Worm (Caenorhabditis elegans) whole organism, mixed stage, embryonic: ENCODE data around the gene pes-5.

ENCODE experiments used
- M03D4.4 ChIP-seq: sonication (generic microtip); optimal IDR thresholded peaks from 2 replicates; lab custom pipeline; 2017; ENCODE audit warnings: mild to moderate bottlenecking, missing genetic modification characterization, missing compliant biosample characterization
- bed-3 ChIP-seq: fragments of 200-800 bp; sonication (Bioruptor generic); optimal IDR thresholded peaks from 3 replicates; lab custom pipeline; 2018; ENCODE audit warnings: mild to moderate bottlenecking, missing genetic modification characterization, moderate library complexity, missing compliant biosample characterization
- blmp-1 ChIP-seq: fragments of 150-350 bp; optimal IDR thresholded peaks from 2 replicates; lab custom pipeline; 2014; ENCODE audit warnings: missing biosample characterization, missing genetic modification characterization
- ceh-39 ChIP-seq: fragments of 150-350 bp; optimal IDR thresholded peaks from 2 replicates; lab custom pipeline; 2014; ENCODE audit warnings: missing biosample characterization, missing genetic modification characterization
- ceh-43 ChIP-seq: fragments of 200-800 bp; sonication (Bioruptor generic); optimal IDR thresholded peaks from 2 replicates; lab custom pipeline; 2018; ENCODE audit warnings: mild to moderate bottlenecking, missing genetic modification characterization, moderate library complexity, missing compliant biosample characterization
- ceh-83 ChIP-seq: fragments of 200-800 bp; sonication (Bioruptor generic); optimal IDR thresholded peaks from 2 replicates; lab custom pipeline; 2018; ENCODE audit warnings: mild to moderate bottlenecking, missing genetic modification characterization, missing compliant biosample characterization
- ces-1 ChIP-seq: fragments of 150-350 bp; optimal IDR thresholded peaks from 2 replicates; lab custom pipeline; 2014; ENCODE audit warnings: missing biosample characterization, missing genetic modification reagents, missing genetic modification characterization
- cnd-1 ChIP-seq: fragments of 200-800 bp; sonication (Bioruptor generic); optimal IDR thresholded peaks from 2 replicates; lab custom pipeline; 2018; ENCODE audit warnings: mild to moderate bottlenecking, missing genetic modification characterization, missing compliant biosample characterization
- elt-1 ChIP-seq: sonication (generic microtip); optimal IDR thresholded peaks from 2 replicates; lab custom pipeline; 2017; ENCODE audit warnings: missing genetic modification characterization, mild to moderate bottlenecking, missing compliant biosample characterization, antibody characterized with exemption, moderate library complexity, borderline replicate concordance; ENCODE audit not compliant: insufficient read depth
- flh-1 ChIP-seq: fragments of 200-800 bp; sonication (Bioruptor generic); optimal IDR thresholded peaks from 2 replicates; lab custom pipeline; 2018; ENCODE audit warnings: mild to moderate bottlenecking, missing genetic modification characterization, moderate library complexity, missing compliant biosample characterization
- ham-2 ChIP-seq: fragments of 200-800 bp; sonication (Bioruptor generic); optimal IDR thresholded peaks from 2 replicates; lab custom pipeline; 2018; ENCODE audit warnings: mild to moderate bottlenecking, missing genetic modification characterization, missing compliant biosample characterization
- hlh-1 ChIP-seq: fragments of 150-350 bp; optimal IDR thresholded peaks from 2 replicates; lab custom pipeline; 2014; ENCODE audit warnings: missing biosample characterization, missing genetic modification reagents, missing genetic modification characterization
- lin-13 ChIP-seq: fragments of 150-350 bp; optimal IDR thresholded peaks from 2 replicates; lab custom pipeline; 2014; ENCODE audit warnings: missing biosample characterization, missing genetic modification characterization
- lin-32 ChIP-seq: fragments of 200-800 bp; sonication (Bioruptor generic); optimal IDR thresholded peaks from 2 replicates; lab custom pipeline; 2018; ENCODE audit warnings: mild to moderate bottlenecking, missing genetic modification characterization, missing compliant biosample characterization
- lsy-2 ChIP-seq: fragments of 150-350 bp; optimal IDR thresholded peaks from 2 replicates; lab custom pipeline; 2014; ENCODE audit warnings: missing biosample characterization, missing genetic modification characterization
- mab-5 ChIP-seq: fragments of 150-350 bp; optimal IDR thresholded peaks from 2 replicates; lab custom pipeline; 2014; ENCODE audit warnings: missing biosample characterization, missing genetic modification characterization
- mep-1 ChIP-seq: fragments of 150-350 bp; optimal IDR thresholded peaks from 2 replicates; lab custom pipeline; 2017; ENCODE audit warnings: missing biosample characterization, missing genetic modification reagents, missing genetic modification characterization, inconsistent platforms
- mls-2 ChIP-seq: sonication (generic microtip); optimal IDR thresholded peaks from 2 replicates; lab custom pipeline; 2016; ENCODE audit warnings: mild to moderate bottlenecking, missing genetic modification characterization, moderate library complexity, missing compliant biosample characterization
- nhr-12 ChIP-seq: fragments of 150-350 bp; optimal IDR thresholded peaks from 2 replicates; lab custom pipeline; 2014; ENCODE audit warnings: missing biosample characterization, missing genetic modification characterization
- nhr-2 ChIP-seq: fragments of 150-350 bp; optimal IDR thresholded peaks from 2 replicates; lab custom pipeline; 2014; ENCODE audit warnings: missing biosample characterization, missing genetic modification characterization
- nhr-28 ChIP-seq: fragments of 150-350 bp; optimal IDR thresholded peaks from 2 replicates; lab custom pipeline; 2014; ENCODE audit warnings: missing biosample characterization, missing genetic modification characterization
- nhr-76 ChIP-seq: sonication (generic microtip); optimal IDR thresholded peaks from 2 replicates; lab custom pipeline; 2017; ENCODE audit warnings: missing biosample characterization, missing genetic modification characterization
- pha-4 ChIP-seq: fragments of 150-350 bp; optimal IDR thresholded peaks from 2 replicates; lab custom pipeline; 2018; ENCODE audit warnings: missing biosample characterization, missing genetic modification reagents, missing genetic modification characterization
- sem-2 ChIP-seq: fragments of 200-800 bp; sonication (Bioruptor generic); optimal IDR thresholded peaks from 2 replicates; lab custom pipeline; 2018; ENCODE audit warnings: mild to moderate bottlenecking, missing genetic modification characterization, missing compliant biosample characterization
- snpc-4 ChIP-seq: fragments of 150-350 bp; optimal IDR thresholded peaks from 2 replicates; lab custom pipeline; 2014; ENCODE audit warnings: missing biosample characterization, missing genetic modification characterization
- sptf-1 ChIP-seq: sonication (generic microtip); optimal IDR thresholded peaks from 2 replicates; lab custom pipeline; 2017; ENCODE audit warnings: mild to moderate bottlenecking, missing genetic modification characterization, moderate library complexity, missing compliant biosample characterization
- tbx-8 ChIP-seq: fragments of 200-800 bp; sonication (Bioruptor generic); optimal IDR thresholded peaks from 2 replicates; lab custom pipeline; 2018; ENCODE audit warnings: mild to moderate bottlenecking, missing genetic modification characterization, moderate library complexity, missing compliant biosample characterization
- unc-120 ChIP-seq: sonication (generic microtip); optimal IDR thresholded peaks from 2 replicates; lab custom pipeline; 2017; ENCODE audit warnings: missing genetic modification characterization, missing compliant biosample characterization; ENCODE audit not compliant: poor library complexity, severe bottlenecking
- unc-39 ChIP-seq: fragments of 150-350 bp; optimal IDR thresholded peaks from 2 replicates; lab custom pipeline; 2014; ENCODE audit warnings: missing biosample characterization, missing genetic modification characterization
- unc-62 ChIP-seq: fragments of 150-350 bp; optimal IDR thresholded peaks from 2 replicates; lab custom pipeline; 2014; ENCODE audit warnings: missing biosample characterization, missing genetic modification reagents, missing genetic modification characterization
- zip-8 ChIP-seq: fragments of 150-350 bp; optimal IDR thresholded peaks from 2 replicates; lab custom pipeline; 2014; ENCODE audit warnings: missing biosample characterization, missing genetic modification characterization
- ztf-11 ChIP-seq: fragments of 150-350 bp; optimal IDR thresholded peaks from 2 replicates; lab custom pipeline; 2014; ENCODE audit warnings: missing biosample characterization, missing genetic modification characterization

Gene pes-5

DNA sequence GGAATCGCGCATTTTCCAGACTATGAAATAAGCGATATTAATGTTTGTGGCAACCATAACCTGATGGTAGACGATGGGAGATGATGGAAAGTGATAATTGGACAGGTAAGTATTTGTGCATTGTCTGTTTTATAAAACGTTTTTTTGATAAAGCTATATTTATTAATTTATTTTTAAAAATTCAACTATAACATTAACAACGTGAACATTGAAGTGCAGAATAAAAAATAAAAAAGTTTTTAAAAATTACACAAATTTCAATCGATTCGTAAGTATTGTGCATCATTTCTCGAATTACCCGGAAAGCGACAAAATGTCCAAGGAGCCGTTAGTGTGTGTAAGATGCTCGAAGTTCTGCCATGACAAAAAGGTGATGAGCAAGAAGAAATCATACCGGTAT lies 23.6 kb downstream of the pes-5 start, which contains the start of gene jmjd-1.1:
Gene jmjd-1.1, plus strand, starts transcription at position 301 of the 400 bp plus-strand sequence.
- TF ChIP-seq sem-2 (GFP tag; lab: Kevin White, UChicago): no peak
- no peak for TF ChIP-seq ham-2 (GFP tag; lab: Kevin White, UChicago)
- TF ChIP-seq mls-2: no peak

ce11 chrII:11802451-11802850 lies 27.4 kb downstream of the pes-5 start, which contains the start of gene F43G6.17:
F43G6.17 (plus strand) TSS chrII:11802751.
- no peak for TF ChIP-seq mep-1 (tag; lab: Kevin White, UChicago)
- no peak for TF ChIP-seq unc-39 (tag; lab: Kevin White, UChicago)
- TF ChIP-seq bed-3 (GFP tag; lab: Kevin White, UChicago): no peak
- TF ChIP-seq M03D4.4 (tag; lab: Kevin White, UChicago): no peak
- TF ChIP-seq nhr-76 (tag; lab: Kevin White, UChicago): no peak
- no peak for TF ChIP-seq nhr-28 (tag; lab: Kevin White, UChicago)
- TF ChIP-seq nhr-2 (tag; lab: Kevin White, UChicago): no peak
- TF ChIP-seq lsy-2: no peak
- TF ChIP-seq ceh-39: no peak
- no peak for TF ChIP-seq pha-4 (tag; lab: Kevin White, UChicago)
- TF ChIP-seq ceh-83 (GFP tag; lab: Kevin White, UChicago): no peak
- TF ChIP-seq zip-8: no peak
- TF ChIP-seq ztf-11 (tag; lab: Kevin White, UChicago): no peak
- no peak for TF ChIP-seq lin-32
- TF ChIP-seq mab-5 (tag; lab: Kevin White, UChicago): no peak
- TF ChIP-seq blmp-1 (tag; lab: Kevin White, UChicago): no peak
- TF ChIP-seq, all 35 proteins: peak for 0

- TF ChIP-seq hlh-1 (tag; lab: Kevin White, UChicago) (no peak), snpc-4 (tag; lab: Kevin White, UChicago) (no peak), ceh-43 (GFP tag; lab: Kevin White, UChicago) (no peak), cnd-1 (tag; lab: Kevin White, UChicago) (no peak), mls-2 (no peak), nhr-12 (tag; lab: Kevin White, UChicago) (no peak), ham-2 (GFP tag; lab: Kevin White, UChicago) (no peak), M03D4.4 (tag; lab: Kevin White, UChicago) (no peak), zip-8 (no peak), mab-5 (tag; lab: Kevin White, UChicago) (no peak), ztf-11 (tag; lab: Kevin White, UChicago) (no peak), elt-1 (tag; lab: Kevin White, UChicago) (no peak), nhr-76 (tag; lab: Kevin White, UChicago) (no peak)
Measured at ce11 chrII:11798737-11799136, 31.1 kb downstream of the pes-5 start, which contains the start of gene hda-5. hda-5 (plus strand) TSS chrII:11799037.

DNA sequence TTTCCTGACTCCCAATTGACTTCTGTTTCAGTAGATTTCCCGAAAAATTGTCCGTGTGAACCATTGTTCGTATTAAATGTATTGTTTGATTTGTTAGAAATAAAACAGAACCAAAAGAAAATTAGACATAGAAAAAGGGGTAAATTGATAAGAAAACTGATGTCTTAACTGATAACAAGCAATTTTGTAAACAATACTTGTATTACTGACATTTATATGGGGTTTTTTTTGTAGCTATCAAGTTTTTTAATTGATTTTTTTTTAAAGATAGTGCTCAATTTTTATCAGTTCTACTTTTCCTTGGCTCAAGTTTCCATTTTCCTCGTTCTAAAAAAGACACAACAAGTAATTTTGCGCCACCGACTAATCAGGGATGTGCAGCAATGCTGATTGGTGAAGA lies 32.6 kb downstream of the pes-5 start:
- TF ChIP-seq ztf-11 (tag; lab: Kevin White, UChicago): no peak
- no peak for TF ChIP-seq unc-120 (tag; lab: Kevin White, UChicago)
- no peak for TF ChIP-seq pha-4 (tag; lab: Kevin White, UChicago)
- no peak for TF ChIP-seq flh-1
- TF ChIP-seq ceh-83 (GFP tag; lab: Kevin White, UChicago): no peak
- TF ChIP-seq nhr-28 (tag; lab: Kevin White, UChicago): no peak
- TF ChIP-seq unc-62 (GFP tag; lab: Kevin White, UChicago): no peak
- TF ChIP-seq bed-3 (GFP tag; lab: Kevin White, UChicago): no peak
- no peak for TF ChIP-seq tbx-8 (GFP tag; lab: Kevin White, UChicago)
- TF ChIP-seq lsy-2: no peak
- no peak for TF ChIP-seq ceh-43 (GFP tag; lab: Kevin White, UChicago)
- no peak for TF ChIP-seq sptf-1 (tag; lab: Kevin White, UChicago)
- TF ChIP-seq mep-1 (tag; lab: Kevin White, UChicago): no peak
- no peak for TF ChIP-seq mls-2
- TF ChIP-seq lin-13: no peak
- TF ChIP-seq ces-1: no peak
- no peak for TF ChIP-seq zip-8
- no peak for TF ChIP-seq lin-32
- TF ChIP-seq nhr-2 (tag; lab: Kevin White, UChicago): no peak

ce11 chrII:11794392-11794791 lies 35.4 kb downstream of the pes-5 start:
- TF ChIP-seq ces-1 (no peak), cnd-1 (tag; lab: Kevin White, UChicago) (peak; percentile 56), nhr-2 (tag; lab: Kevin White, UChicago) (peak; percentile 1), hlh-1 (tag; lab: Kevin White, UChicago) (peak; percentile 37), unc-62 (GFP tag; lab: Kevin White, UChicago) (peak; percentile 26)
